Fruit fly (Drosophila melanogaster): ENCODE measurements around the gene Wdr81.

Wdr81 gene

DNA sequence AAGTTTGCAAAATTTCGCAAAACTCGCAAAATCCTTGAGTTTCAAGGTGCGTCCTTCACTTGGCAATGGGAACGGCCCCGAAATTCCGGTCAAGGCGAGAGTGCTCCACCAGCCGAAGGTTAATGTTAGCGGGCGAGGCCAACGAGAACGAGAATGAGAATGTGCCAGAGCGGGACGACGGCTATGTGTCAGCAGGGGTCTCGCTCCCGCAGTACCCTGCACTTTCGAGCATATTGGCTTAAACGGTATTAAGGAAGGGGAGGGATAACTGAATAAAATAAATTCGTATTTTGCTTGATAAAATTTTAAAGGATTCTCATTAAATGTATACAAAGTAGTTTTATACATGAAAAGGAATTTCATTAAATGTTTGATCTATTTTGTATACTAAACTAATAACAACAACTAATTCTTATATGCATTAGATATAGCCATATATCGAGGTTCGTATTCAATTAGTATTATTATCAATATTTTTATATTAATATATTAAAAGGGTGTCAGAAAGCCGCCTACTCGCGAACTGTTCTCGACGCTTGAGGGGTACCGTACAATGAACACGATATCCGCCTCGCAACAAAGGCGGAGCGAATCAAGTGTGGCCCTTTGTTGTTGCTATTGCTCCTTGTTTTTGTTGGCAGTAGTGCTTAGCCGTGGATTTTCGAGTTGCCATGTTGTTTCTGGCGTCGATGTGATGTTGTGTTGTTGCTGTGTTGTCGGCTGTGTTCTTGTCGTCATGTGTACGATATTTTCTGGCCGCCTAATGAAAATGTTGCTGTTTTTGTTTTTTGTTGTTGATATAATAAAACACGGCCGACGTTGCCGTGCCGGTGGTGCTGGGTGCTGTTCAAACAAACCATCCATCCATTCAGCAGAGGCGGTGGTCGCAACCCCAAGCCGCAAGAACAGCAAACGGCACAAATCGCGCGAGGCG is 14.1 kb downstream of the Wdr81 start (continued):
- TF ChIP-seq CG8290 (GFP tag; optimal IDR thresholded peaks at IDR 0.05): peak; percentile 94
- TF ChIP-seq CG8290 (tag; optimal IDR thresholded peaks at IDR 0.05): peak in 1 of 2 experiments; percentile 64
- TF ChIP-seq sna (GFP tag; IDR thresholded peaks at IDR 0.05; ENCODE audit: partially characterized antibody): no peak
- TF ChIP-seq CG6254 (GFP tag; optimal IDR thresholded peaks at IDR 0.05): peak; percentile 81
- TF ChIP-seq Spps (tag; optimal IDR thresholded peaks at IDR 0.05): peak; percentile 84
- peak; percentile 71 to 92 for TF ChIP-seq dpn (GFP tag; optimal IDR thresholded peaks at IDR 0.05)
- TF ChIP-seq CG2116 (GFP tag; optimal IDR thresholded peaks at IDR 0.05): peak; percentile 72
- peak; percentile 55 for TF ChIP-seq MTF-1 (GFP tag; optimal IDR thresholded peaks at IDR 0.05; ENCODE audit: borderline replicate concordance)
- peak; percentile 52 for TF ChIP-seq eyg (GFP tag; optimal IDR thresholded peaks at IDR 0.05)
- TF ChIP-seq NC2β (GFP tag; optimal IDR thresholded peaks at IDR 0.05): peak; percentile 13
- TF ChIP-seq onecut (GFP tag; IDR thresholded peaks at IDR 0.05): peak; percentile 71
- TF ChIP-seq Ssrp (tag; optimal IDR thresholded peaks at IDR 0.05): peak; percentile 96
- TF ChIP-seq B-H2 (GFP tag; optimal IDR thresholded peaks at IDR 0.05): peak; percentile 72
- TF ChIP-seq zen (tag; optimal IDR thresholded peaks at IDR 0.05): peak; percentile 92
- TF ChIP-seq CG11398 (GFP tag; optimal IDR thresholded peaks at IDR 0.05): no peak
- TF ChIP-seq CG18599 (GFP tag; optimal IDR thresholded peaks at IDR 0.05): peak; percentile 96
- TF ChIP-seq CG4360 (GFP tag; IDR thresholded peaks at IDR 0.05): no peak
- TF ChIP-seq CG6683 (GFP tag; optimal IDR thresholded peaks at IDR 0.05): peak; percentile 90
- TF ChIP-seq CG15011 (GFP tag; optimal IDR thresholded peaks at IDR 0.05): peak; percentile 90
- TF ChIP-seq CG33213 (GFP tag; optimal IDR thresholded peaks at IDR 0.05): peak; percentile 24
- TF ChIP-seq HHEX (GFP tag; optimal IDR thresholded peaks at IDR 0.05): peak; percentile 93
- peak; percentile 28 for TF ChIP-seq CG1647 (GFP tag; optimal IDR thresholded peaks at IDR 0.05)
- TF ChIP-seq gem (tag; optimal IDR thresholded peaks at IDR 0.05): peak; percentile 99
- TF ChIP-seq CG13894 (tag; optimal IDR thresholded peaks at IDR 0.05): peak; percentile 45
- TF ChIP-seq CG4404 (GFP tag; IDR thresholded peaks at IDR 0.05): no peak
- peak; percentile 93 for TF ChIP-seq CG15696 (tag; optimal IDR thresholded peaks at IDR 0.05)
- TF ChIP-seq ab (GFP tag; optimal IDR thresholded peaks at IDR 0.05): peak; percentile 66
- peak; percentile 68 for TF ChIP-seq CG5180 (GFP tag; optimal IDR thresholded peaks at IDR 0.05)
- peak; percentile 30 for TF ChIP-seq Bteb2 (GFP tag; optimal IDR thresholded peaks at IDR 0.05)
- no peak for TF ChIP-seq GATAe (GFP tag; conservative IDR thresholded peaks at IDR 0.05)
- peak; percentile 52 for TF ChIP-seq CG12744 (GFP tag; optimal IDR thresholded peaks at IDR 0.05)
- TF ChIP-seq CTCF (GFP tag; optimal IDR thresholded peaks at IDR 0.05): peak; percentile 21
- TF ChIP-seq CG1832 (GFP tag; optimal IDR thresholded peaks at IDR 0.05): peak; percentile 94
- peak; percentile 98 for TF ChIP-seq CG12391 (tag; optimal IDR thresholded peaks at IDR 0.05)
- peak; percentile 86 for TF ChIP-seq CG11093 (GFP tag; IDR thresholded peaks at IDR 0.05)
- peak; percentile 92 for TF ChIP-seq twi (tag; optimal IDR thresholded peaks at IDR 0.05)
- TF ChIP-seq crol (GFP tag; IDR thresholded peaks at IDR 0.05): no peak
- TF ChIP-seq HLH3B (GFP tag; IDR thresholded peaks at IDR 0.05): no peak
- peak; percentile 75; the same call in 3 of the 4 replicates for TF ChIP-seq Gug (GFP tag; IDR thresholded peaks at IDR 0.05)
- TF ChIP-seq sqz (GFP tag; optimal IDR thresholded peaks at IDR 0.05): peak; percentile 81
- peak; percentile 94 for TF ChIP-seq PHDP (tag; optimal IDR thresholded peaks at IDR 0.05)
- no peak for TF ChIP-seq CG9932 (GFP tag; IDR thresholded peaks at IDR 0.05)
- TF ChIP-seq CG4617 (GFP tag; optimal IDR thresholded peaks at IDR 0.05; ENCODE audit: borderline replicate concordance): peak; percentile 54
- TF ChIP-seq dysf (GFP tag; IDR thresholded peaks at IDR 0.05): no peak
- peak; percentile 3 for TF ChIP-seq crc (GFP tag; optimal IDR thresholded peaks at IDR 0.05)
- peak; percentile 58 for TF ChIP-seq pnt (GFP tag; optimal IDR thresholded peaks at IDR 0.05)
- TF ChIP-seq CG8281 (tag; optimal IDR thresholded peaks at IDR 0.05): peak; percentile 82
- peak; percentile 95 for TF ChIP-seq CG10147 (GFP tag; optimal IDR thresholded peaks at IDR 0.05)
- peak; percentile 93 for TF ChIP-seq CG15601 (tag; optimal IDR thresholded peaks at IDR 0.05)
